Worm (Caenorhabditis elegans) whole organism, mixed stage, embryonic: Measurements from ENCODE around the gene H39E23.3.

Experiments used
- ces-1 ChIP-seq: fragments of 150-350 bp; optimal IDR thresholded peaks from 2 replicates; lab custom pipeline; 2014; ENCODE audit warnings: missing biosample characterization, missing genetic modification reagents, missing genetic modification characterization
- drap-1 ChIP-seq: fragments of 200-800 bp; sonication (Bioruptor generic); optimal IDR thresholded peaks from 3 replicates; lab custom pipeline; 2018; ENCODE audit warnings: mild to moderate bottlenecking, missing genetic modification characterization, missing compliant biosample characterization
- elt-1 ChIP-seq: sonication (generic microtip); optimal IDR thresholded peaks from 2 replicates; lab custom pipeline; 2017; ENCODE audit warnings: missing genetic modification characterization, mild to moderate bottlenecking, missing compliant biosample characterization, antibody characterized with exemption, moderate library complexity, borderline replicate concordance; ENCODE audit not compliant: insufficient read depth
- hlh-1 ChIP-seq: fragments of 150-350 bp; optimal IDR thresholded peaks from 2 replicates; lab custom pipeline; 2014; ENCODE audit warnings: missing biosample characterization, missing genetic modification reagents, missing genetic modification characterization
- lin-13 ChIP-seq: fragments of 150-350 bp; optimal IDR thresholded peaks from 2 replicates; lab custom pipeline; 2014; ENCODE audit warnings: missing biosample characterization, missing genetic modification characterization
- lsy-2 ChIP-seq: fragments of 150-350 bp; optimal IDR thresholded peaks from 2 replicates; lab custom pipeline; 2014; ENCODE audit warnings: missing biosample characterization, missing genetic modification characterization
- mep-1 ChIP-seq: fragments of 150-350 bp; optimal IDR thresholded peaks from 2 replicates; lab custom pipeline; 2017; ENCODE audit warnings: missing biosample characterization, missing genetic modification reagents, missing genetic modification characterization, inconsistent platforms
- nhr-12 ChIP-seq: fragments of 150-350 bp; optimal IDR thresholded peaks from 2 replicates; lab custom pipeline; 2014; ENCODE audit warnings: missing biosample characterization, missing genetic modification characterization
- nhr-237 ChIP-seq: fragments of 150-350 bp; optimal IDR thresholded peaks from 2 replicates; lab custom pipeline; 2014; ENCODE audit warnings: missing biosample characterization, missing genetic modification characterization
- nhr-76 ChIP-seq: sonication (generic microtip); optimal IDR thresholded peaks from 2 replicates; lab custom pipeline; 2017; ENCODE audit warnings: missing biosample characterization, missing genetic modification characterization
- pha-4 ChIP-seq: fragments of 150-350 bp; optimal IDR thresholded peaks from 2 replicates; lab custom pipeline; 2018; ENCODE audit warnings: missing biosample characterization, missing genetic modification reagents, missing genetic modification characterization
- snpc-4 ChIP-seq: fragments of 150-350 bp; optimal IDR thresholded peaks from 2 replicates; lab custom pipeline; 2014; ENCODE audit warnings: missing biosample characterization, missing genetic modification characterization
- unc-62 ChIP-seq: fragments of 150-350 bp; optimal IDR thresholded peaks from 2 replicates; lab custom pipeline; 2014; ENCODE audit warnings: missing biosample characterization, missing genetic modification reagents, missing genetic modification characterization
- ztf-11 ChIP-seq: fragments of 150-350 bp; optimal IDR thresholded peaks from 2 replicates; lab custom pipeline; 2014; ENCODE audit warnings: missing biosample characterization, missing genetic modification characterization

DNA sequence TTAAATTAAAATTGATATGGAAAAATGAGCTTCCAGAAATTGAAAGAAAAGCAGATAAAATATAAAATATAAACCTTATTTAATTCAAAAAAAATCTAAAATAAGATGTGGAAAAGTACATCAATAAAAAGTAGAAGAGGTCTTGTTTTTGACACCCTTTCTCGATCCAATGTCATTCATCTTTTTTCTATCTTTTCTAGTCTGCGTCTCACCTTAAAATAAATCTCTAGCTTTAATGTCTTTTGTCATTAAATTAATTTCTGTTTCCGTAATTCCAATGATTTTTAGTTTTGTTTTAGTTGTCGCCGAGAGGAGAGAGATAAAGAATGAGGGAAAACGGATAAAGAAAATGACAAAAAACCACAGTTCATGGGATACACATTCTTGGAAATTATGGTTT, 41.5 kb downstream of the H39E23.3 start:
- no peak for TF ChIP-seq hlh-1
- TF ChIP-seq nhr-76 (tag; lab: Kevin White, UChicago), result no peak
- no peak for TF ChIP-seq ztf-11 (tag; lab: Kevin White, UChicago)
- TF ChIP-seq ces-1 (GFP tag; lab: Kevin White, UChicago), result no peak
- TF ChIP-seq nhr-237 (tag; lab: Kevin White, UChicago), result no peak
- TF ChIP-seq unc-62 (GFP tag; lab: Kevin White, UChicago), result no peak
- no peak for TF ChIP-seq snpc-4 (tag; lab: Kevin White, UChicago)
- no peak for TF ChIP-seq nhr-12 (tag; lab: Kevin White, UChicago)
- no peak for TF ChIP-seq mep-1 (tag; lab: Kevin White, UChicago)
- no peak for TF ChIP-seq lin-13
- no peak for TF ChIP-seq elt-1
- no peak for TF ChIP-seq lsy-2 (tag; lab: Kevin White, UChicago)
- no peak for TF ChIP-seq pha-4 (tag; lab: Kevin White, UChicago)
- TF ChIP-seq drap-1 (GFP tag; lab: Kevin White, UChicago), result no peak
